Worm (Caenorhabditis elegans) whole organism, L4/young adult: ENCODE results near the gene C25D7.10.

Experiments
- W03F9.2 ChIP-seq: fragments of 150-350 bp; optimal IDR thresholded peaks from 2 replicates; lab custom pipeline; 2014; ENCODE audit warnings: missing biosample characterization, missing genetic modification characterization
- dao-5 ChIP-seq: sonication (generic microtip); optimal IDR thresholded peaks from 2 replicates; lab custom pipeline; 2016; ENCODE audit warnings: missing genotype, missing genetic modification characterization, moderate library complexity, missing compliant biosample characterization
- him-1 ChIP-seq: sonication (generic microtip); optimal IDR thresholded peaks from 2 replicates; lab custom pipeline; 2016; ENCODE audit warnings: missing genotype, missing genetic modification reagents, missing genetic modification characterization, missing compliant biosample characterization

- TF ChIP-seq him-1 (tag; lab: Kevin White, UChicago), result no peak
- no peak for TF ChIP-seq dao-5 (tag; lab: Kevin White, UChicago)
- no peak for TF ChIP-seq W03F9.2
These were observed 32.2 kb downstream of the C25D7.10 start, which contains the start of gene C01G10.1 for ce11 chrV:15099447-15099846.
